Worm (Caenorhabditis elegans) whole organism, young adult: ENCODE data around the gene rpl-37.
A peak's percentile ranks its signal among the peaks of the same experiment; 100 is the strongest.

Experiments used
- B0261.1 ChIP-seq: sonication (generic microtip); optimal IDR thresholded peaks from 2 replicates; lab custom pipeline; 2016; ENCODE audit warnings: mild to moderate bottlenecking, missing genetic modification characterization, moderate library complexity, missing compliant biosample characterization
- B0336.3 ChIP-seq: fragments of 200-800 bp; sonication (Bioruptor generic); IDR thresholded peaks from 2 replicates; pipeline ENCODE4 v1.3.6; 2022; ENCODE audit warnings: missing genetic modification characterization, missing compliant biosample characterization
- F22D6.2 ChIP-seq: sonication (generic microtip); optimal IDR thresholded peaks from 2 replicates; lab custom pipeline; 2016; ENCODE audit warnings: mild to moderate bottlenecking, missing genetic modification characterization, missing compliant biosample characterization
- F33H1.4 ChIP-seq: fragments of 200-800 bp; sonication (Bioruptor generic); IDR thresholded peaks from 2 replicates; pipeline ENCODE4 v1.3.6; 2022; ENCODE audit warnings: missing genetic modification reagents, missing genetic modification characterization, missing compliant biosample characterization
- F37B4.10 ChIP-seq: fragments of 200-800 bp; sonication (Bioruptor generic); IDR thresholded peaks from 2 replicates; pipeline ENCODE4 v1.3.6; 2022; ENCODE audit warnings: missing genetic modification characterization, missing compliant biosample characterization
- F39B2.1 ChIP-seq: fragments of 200-800 bp; sonication (Bioruptor generic); IDR thresholded peaks from 2 replicates; pipeline ENCODE4 v1.3.6; 2022; ENCODE audit warnings: missing genetic modification reagents, missing genetic modification characterization, missing compliant biosample characterization
- F55B11.4 ChIP-seq: sonication (generic microtip); optimal IDR thresholded peaks from 2 replicates; lab custom pipeline; 2016; ENCODE audit warnings: missing compliant biosample characterization, missing genetic modification characterization, borderline replicate concordance; ENCODE audit not compliant: insufficient read depth
- K12H6.12 ChIP-seq: fragments of 200-800 bp; sonication (Bioruptor generic); optimal IDR thresholded peaks from 2 replicates; lab custom pipeline; 2018; ENCODE audit warnings: mild to moderate bottlenecking, missing genetic modification characterization, missing compliant biosample characterization
- T07F8.4 ChIP-seq: sonication (generic microtip); optimal IDR thresholded peaks from 2 replicates; lab custom pipeline; 2016; ENCODE audit warnings: mild to moderate bottlenecking, missing genetic modification characterization, moderate library complexity, missing compliant biosample characterization
- T26A5.8 ChIP-seq: sonication (generic microtip); optimal IDR thresholded peaks from 2 replicates; lab custom pipeline; 2016; ENCODE audit warnings: missing genetic modification characterization, missing compliant biosample characterization
- Y53F4B.3 ChIP-seq: fragments of 200-800 bp; sonication (Bioruptor generic); IDR thresholded peaks from 2 replicates; pipeline ENCODE4 v1.3.6; 2022; ENCODE audit warnings: missing genetic modification reagents, missing genetic modification characterization, missing compliant biosample characterization
- Y53G8AR.9 ChIP-seq: fragments of 200-800 bp; sonication (Bioruptor generic); conservative IDR thresholded peaks from 2 replicates; pipeline ENCODE4 v1.3.6; 2022; ENCODE audit warnings: missing genetic modification reagents, missing genetic modification characterization, missing compliant biosample characterization
- Y67H2A.10 ChIP-seq: fragments of 200-800 bp; sonication (Bioruptor generic); conservative IDR thresholded peaks from 2 replicates; pipeline ENCODE4 v1.3.6; 2022; ENCODE audit warnings: missing genetic modification reagents, missing genetic modification characterization, missing compliant biosample characterization
- Y79H2A.3 ChIP-seq: fragments of 200-800 bp; sonication (Bioruptor generic); conservative IDR thresholded peaks from 2 replicates; pipeline ENCODE4 v1.3.6; 2022; ENCODE audit warnings: missing genetic modification reagents, missing genetic modification characterization, missing compliant biosample characterization
- Y95B8A.8 ChIP-seq: fragments of 200-800 bp; sonication (Bioruptor generic); IDR thresholded peaks from 2 replicates; pipeline ENCODE4 v1.3.6; 2022; ENCODE audit warnings: missing genetic modification reagents, missing genetic modification characterization, missing compliant biosample characterization
- ZK185.1 ChIP-seq: sonication (generic microtip); optimal IDR thresholded peaks from 2 replicates; lab custom pipeline; 2016; ENCODE audit warnings: mild to moderate bottlenecking, missing genetic modification characterization, missing compliant biosample characterization; ENCODE audit not compliant: poor library complexity, severe bottlenecking
- aptf-2 ChIP-seq: fragments of 200-800 bp; sonication (Bioruptor generic); conservative IDR thresholded peaks from 2 replicates; pipeline ENCODE4 v1.3.6; 2022; ENCODE audit warnings: missing genetic modification reagents, missing genetic modification characterization, missing compliant biosample characterization
- attf-5 ChIP-seq: fragments of 200-800 bp; sonication (Bioruptor generic); optimal IDR thresholded peaks from 2 replicates; lab custom pipeline; 2018; ENCODE audit warnings: mild to moderate bottlenecking, missing genetic modification characterization, missing compliant biosample characterization
- cebp-2 ChIP-seq: fragments of 200-800 bp; sonication (Bioruptor generic); IDR thresholded peaks from 2 replicates; pipeline ENCODE4 v1.3.6; 2022; ENCODE audit warnings: missing genetic modification characterization, missing compliant biosample characterization
- ceh-27 ChIP-seq: fragments of 200-800 bp; sonication (Bioruptor generic); optimal IDR thresholded peaks from 2 replicates; lab custom pipeline; 2018; ENCODE audit warnings: mild to moderate bottlenecking, missing genetic modification characterization, moderate library complexity, missing compliant biosample characterization
- ceh-40 ChIP-seq: fragments of 200-800 bp; sonication (Bioruptor generic); IDR thresholded peaks from 2 replicates; pipeline ENCODE4 v1.3.6; 2022; ENCODE audit warnings: missing genetic modification characterization, missing compliant biosample characterization
- ceh-79 ChIP-seq: sonication (generic microtip); optimal IDR thresholded peaks from 2 replicates; lab custom pipeline; 2017; ENCODE audit warnings: mild to moderate bottlenecking, missing genetic modification characterization, missing compliant biosample characterization
- dox-1 ChIP-seq: fragments of 200-800 bp; sonication (Bioruptor generic); IDR thresholded peaks from 2 replicates; pipeline ENCODE4 v1.3.6; 2022; ENCODE audit warnings: missing genetic modification reagents, missing genetic modification characterization, missing compliant biosample characterization
- dpff-1 ChIP-seq: sonication (generic microtip); optimal IDR thresholded peaks from 2 replicates; lab custom pipeline; 2017; ENCODE audit warnings: mild to moderate bottlenecking, missing genetic modification characterization, missing compliant biosample characterization
- efl-1 ChIP-seq: fragments of 150-350 bp; optimal IDR thresholded peaks from 2 replicates; lab custom pipeline; 2014; ENCODE audit warnings: missing biosample characterization, missing genetic modification reagents, missing genetic modification characterization
- egl-18 ChIP-seq: fragments of 200-800 bp; sonication (Bioruptor generic); IDR thresholded peaks from 2 replicates; pipeline ENCODE4 v1.3.6; 2022; ENCODE audit warnings: missing genetic modification reagents, missing genetic modification characterization, missing compliant biosample characterization
- ekl-4 ChIP-seq: fragments of 200-800 bp; sonication (Bioruptor generic); IDR thresholded peaks from 2 replicates; pipeline ENCODE4 v1.3.6; 2022; ENCODE audit warnings: missing genetic modification reagents, missing genetic modification characterization, missing compliant biosample characterization
- ets-4 ChIP-seq: fragments of 200-800 bp; sonication (Bioruptor generic); optimal IDR thresholded peaks from 2 replicates; lab custom pipeline; 2018; ENCODE audit warnings: mild to moderate bottlenecking, missing genetic modification characterization, missing compliant biosample characterization
- him-1 ChIP-seq: sonication (generic microtip); optimal IDR thresholded peaks from 2 replicates; lab custom pipeline; 2016; ENCODE audit warnings: missing genotype, missing genetic modification reagents, missing genetic modification characterization, missing compliant biosample characterization
- hlh-12 ChIP-seq: sonication (generic microtip); optimal IDR thresholded peaks from 2 replicates; lab custom pipeline; 2016; ENCODE audit warnings: missing genetic modification characterization, missing compliant biosample characterization
- hmg-1.2 ChIP-seq: fragments of 200-800 bp; sonication (Bioruptor generic); IDR thresholded peaks from 2 replicates; pipeline ENCODE4 v1.3.6; 2022; ENCODE audit warnings: missing genetic modification reagents, missing genetic modification characterization, missing compliant biosample characterization
- lag-1 ChIP-seq: fragments of 200-800 bp; sonication (Bioruptor generic); IDR thresholded peaks from 2 replicates; pipeline ENCODE4 v1.3.6; 2022; ENCODE audit warnings: missing genetic modification reagents, missing genetic modification characterization, missing compliant biosample characterization
- let-526 ChIP-seq: fragments of 200-800 bp; sonication (Bioruptor generic); IDR thresholded peaks from 2 replicates; pipeline ENCODE4 v1.3.6; 2022; ENCODE audit warnings: missing genetic modification reagents, missing genetic modification characterization, missing compliant biosample characterization
- lin-40 ChIP-seq: sonication (generic microtip); optimal IDR thresholded peaks from 2 replicates; lab custom pipeline; 2016; ENCODE audit warnings: missing genetic modification characterization, mild to moderate bottlenecking, missing compliant biosample characterization, missing genotype, missing genetic modification reagents
- lsy-27 ChIP-seq: sonication (generic microtip); optimal IDR thresholded peaks from 2 replicates; lab custom pipeline; 2017; ENCODE audit warnings: missing genetic modification characterization, mild to moderate bottlenecking, missing compliant biosample characterization, antibody characterized with exemption, missing genotype, borderline replicate concordance; ENCODE audit not compliant: insufficient read depth
- mcd-1 ChIP-seq: fragments of 200-800 bp; sonication (Bioruptor generic); IDR thresholded peaks from 2 replicates; pipeline ENCODE4 v1.3.6; 2022; ENCODE audit warnings: missing genetic modification reagents, missing genetic modification characterization, missing compliant biosample characterization
- nfya-2 ChIP-seq: fragments of 200-800 bp; sonication (Bioruptor generic); IDR thresholded peaks from 2 replicates; pipeline ENCODE4 v1.3.6; 2022; ENCODE audit warnings: missing genetic modification reagents, missing genetic modification characterization, missing compliant biosample characterization
- nfyb-1 ChIP-seq: fragments of 200-800 bp; sonication (Bioruptor generic); IDR thresholded peaks from 2 replicates; pipeline ENCODE4 v1.3.6; 2022; ENCODE audit warnings: missing genetic modification reagents, missing genetic modification characterization, missing compliant biosample characterization
- pbrm-1 ChIP-seq: fragments of 200-800 bp; sonication (Bioruptor generic); IDR thresholded peaks from 2 replicates; pipeline ENCODE4 v1.3.6; 2022; ENCODE audit warnings: missing genetic modification reagents, missing genetic modification characterization, missing compliant biosample characterization
- sdz-38 ChIP-seq: sonication (generic microtip); optimal IDR thresholded peaks from 2 replicates; lab custom pipeline; 2016; ENCODE audit warnings: missing genotype, missing genetic modification characterization, missing compliant biosample characterization
- sea-2 ChIP-seq: fragments of 200-800 bp; sonication (Bioruptor generic); IDR thresholded peaks from 2 replicates; pipeline ENCODE4 v1.3.6; 2022; ENCODE audit warnings: missing genetic modification characterization, missing compliant biosample characterization
- snpc-1.3 ChIP-seq: sonication (generic microtip); optimal IDR thresholded peaks from 2 replicates; lab custom pipeline; 2017; ENCODE audit warnings: missing genetic modification characterization, mild to moderate bottlenecking, missing compliant biosample characterization, antibody characterized with exemption, moderate library complexity, missing genotype, missing genetic modification reagents; ENCODE audit not compliant: insufficient read depth
- snpc-4 ChIP-seq, 5 experiments: fragments of 150-350 bp in 1 of 5; sonication (generic microtip) in 4 of 5; optimal IDR thresholded peaks; 2 replicates each; lab custom pipeline; 2014 to 2018; ENCODE audit warnings: missing genetic modification characterization in 5 of 5, missing biosample characterization in 3 of 5, antibody characterized with exemption in 2 of 5, mild to moderate bottlenecking in 2 of 5, missing compliant biosample characterization in 2 of 5, missing genotype in 2 of 5, moderate library complexity in 2 of 5, missing genetic modification reagents in 1 of 5
- somi-1 ChIP-seq: fragments of 200-800 bp; sonication (Bioruptor generic); optimal IDR thresholded peaks from 2 replicates; lab custom pipeline; 2018; ENCODE audit warnings: mild to moderate bottlenecking, missing genetic modification characterization, missing compliant biosample characterization
- unc-130 ChIP-seq: sonication (generic microtip); optimal IDR thresholded peaks from 2 replicates; lab custom pipeline; 2016; ENCODE audit warnings: missing genetic modification reagents, missing genetic modification characterization, missing compliant biosample characterization
- ztf-25 ChIP-seq: fragments of 200-800 bp; sonication (Bioruptor generic); IDR thresholded peaks from 2 replicates; pipeline ENCODE4 v1.3.6; 2022; ENCODE audit warnings: missing genetic modification reagents, missing genetic modification characterization, missing compliant biosample characterization
- ztf-26 ChIP-seq: sonication (generic microtip); optimal IDR thresholded peaks from 2 replicates; lab custom pipeline; 2017; ENCODE audit warnings: missing genetic modification characterization, missing compliant biosample characterization
- ztf-3 ChIP-seq: fragments of 200-800 bp; sonication (Bioruptor generic); optimal IDR thresholded peaks from 2 replicates; lab custom pipeline; 2018; ENCODE audit warnings: mild to moderate bottlenecking, missing genetic modification characterization, missing compliant biosample characterization

The rpl-37 gene

ce11 chrIII:3505051-3505548 lies 23.3 kb upstream of the rpl-37 start, which contains the start of gene lias-1 (continued):
- TF ChIP-seq snpc-1.3 (tag; lab: Kevin White, UChicago) (peak; percentile 76), ZK185.1 (peak; percentile 76), dpff-1 (tag; lab: Kevin White, UChicago) (no peak), dox-1 (GFP tag; lab: Robert Waterston, UW) (peak; percentile 75), Y53F4B.3 (no peak), B0261.1 (tag; lab: Kevin White, UChicago) (no peak), Y53G8AR.9 (0 out of 2 replicates have a peak, but pooled peaks have one; percentile 39), unc-130 (GFP tag; lab: Kevin White, UChicago) (no peak), attf-5 (GFP tag; lab: Kevin White, UChicago) (peak; percentile 82), lin-40 (peak; percentile 70), pbrm-1 (GFP tag; lab: Robert Waterston, UW) (no peak), lag-1 (GFP tag; lab: Robert Waterston, UW) (no peak), efl-1 (peak; percentile 60), ztf-3 (no peak), F39B2.1 (no peak), ztf-25 (no peak), nfya-2 (GFP tag; lab: Robert Waterston, UW) (no peak), ekl-4 (0 out of 2 replicates have a peak, but pooled peaks have one; percentile 34), mcd-1 (GFP tag; lab: Robert Waterston, UW) (peak; percentile 78), egl-18 (GFP tag; lab: Robert Waterston, UW) (no peak), T26A5.8 (tag; lab: Kevin White, UChicago) (no peak), ets-4 (GFP tag; lab: Kevin White, UChicago) (no peak), Y79H2A.3 (GFP tag; lab: Robert Waterston, UW) (no peak), somi-1 (GFP tag; lab: Kevin White, UChicago) (no peak), aptf-2 (GFP tag; lab: Robert Waterston, UW) (no peak), ceh-79 (no peak), Y67H2A.10 (no peak), hlh-12 (tag; lab: Kevin White, UChicago) (no peak), F33H1.4 (GFP tag; lab: Robert Waterston, UW) (peak; percentile 97), ceh-27 (peak; percentile 56), cebp-2 (GFP tag; lab: Robert Waterston, UW) (no peak), ceh-40 (no peak), K12H6.12 (tag; lab: Kevin White, UChicago) (peak; percentile 21), him-1 (tag; lab: Kevin White, UChicago) (no peak), let-526 (no peak), ztf-26 (no peak), F37B4.10 (GFP tag; lab: Robert Waterston, UW) (no peak), sdz-38 (no peak), hmg-1.2 (peak; percentile 69), B0336.3 (GFP tag; lab: Robert Waterston, UW) (0 out of 2 replicates have a peak, but pooled peaks have one; percentile 27), sea-2 (GFP tag; lab: Robert Waterston, UW) (no peak), lsy-27 (tag; lab: Kevin White, UChicago) (no peak), snpc-4 (GFP tag; optimal IDR thresholded peaks at IDR 0.05; lab: Kevin White, UChicago) (no peak), snpc-4 (tag; optimal IDR thresholded peaks at IDR 0.05; lab: Kevin White, UChicago) (peak in 3 of 4 experiments; percentile 28 to 45 (median 31)), F22D6.2 (tag; lab: Kevin White, UChicago) (peak; percentile 7), F55B11.4 (no peak), nfyb-1 (0 out of 2 replicates have a peak, but pooled peaks have one; percentile 27), Y95B8A.8 (no peak; the same call in 1 of the 2 replicates), T07F8.4 (tag; lab: Kevin White, UChicago) (no peak)
